Worm (Caenorhabditis elegans) whole organism, midembryonic: ENCODE data around the gene fmo-3.

Source experiments
- T22C8.4 ChIP-seq: fragments of 200-800 bp; sonication (Bioruptor generic); IDR thresholded peaks from 2 replicates; pipeline ENCODE4 v1.3.6; 2022; ENCODE audit warnings: missing genetic modification characterization, missing compliant biosample characterization
- cog-1 ChIP-seq: sonication (generic microtip); optimal IDR thresholded peaks from 2 replicates; lab custom pipeline; 2016; ENCODE audit warnings: missing genetic modification characterization, missing compliant biosample characterization
- flt-1 ChIP-seq: fragments of 200-800 bp; sonication (Bioruptor generic); IDR thresholded peaks from 2 replicates; pipeline ENCODE4 v1.3.6; 2022; ENCODE audit warnings: missing genetic modification characterization, missing compliant biosample characterization
- klf-2 ChIP-seq: fragments of 200-800 bp; sonication (Bioruptor generic); conservative IDR thresholded peaks from 2 replicates; pipeline ENCODE4 v1.3.6; 2022; ENCODE audit warnings: missing genetic modification reagents, missing genetic modification characterization, missing compliant biosample characterization
- med-1 ChIP-seq: sonication (generic microtip); optimal IDR thresholded peaks from 2 replicates; lab custom pipeline; 2017; ENCODE audit warnings: missing genetic modification characterization, mild to moderate bottlenecking, missing compliant biosample characterization, antibody characterized with exemption, missing genetic modification reagents; ENCODE audit not compliant: insufficient read depth
- ref-1 ChIP-seq: fragments of 200-800 bp; sonication (Bioruptor generic); conservative IDR thresholded peaks from 2 replicates; pipeline ENCODE4 v1.3.6; 2022; ENCODE audit warnings: missing genetic modification reagents, missing genetic modification characterization, missing compliant biosample characterization
- tab-1 ChIP-seq: fragments of 200-800 bp; sonication (Bioruptor generic); IDR thresholded peaks from 2 replicates; pipeline ENCODE4 v1.3.6; 2022; ENCODE audit warnings: missing genetic modification characterization, missing compliant biosample characterization
- ztf-23 ChIP-seq: fragments of 200-800 bp; sonication (Bioruptor generic); IDR thresholded peaks from 2 replicates; pipeline ENCODE4 v1.3.6; 2022; ENCODE audit warnings: missing genetic modification reagents, missing genetic modification characterization, missing compliant biosample characterization
- ztf-29 ChIP-seq: fragments of 200-800 bp; sonication (Bioruptor generic); IDR thresholded peaks from 2 replicates; pipeline ENCODE4 v1.3.6; 2022; ENCODE audit warnings: missing genetic modification reagents, missing genetic modification characterization, missing compliant biosample characterization

fmo-3 gene

DNA sequence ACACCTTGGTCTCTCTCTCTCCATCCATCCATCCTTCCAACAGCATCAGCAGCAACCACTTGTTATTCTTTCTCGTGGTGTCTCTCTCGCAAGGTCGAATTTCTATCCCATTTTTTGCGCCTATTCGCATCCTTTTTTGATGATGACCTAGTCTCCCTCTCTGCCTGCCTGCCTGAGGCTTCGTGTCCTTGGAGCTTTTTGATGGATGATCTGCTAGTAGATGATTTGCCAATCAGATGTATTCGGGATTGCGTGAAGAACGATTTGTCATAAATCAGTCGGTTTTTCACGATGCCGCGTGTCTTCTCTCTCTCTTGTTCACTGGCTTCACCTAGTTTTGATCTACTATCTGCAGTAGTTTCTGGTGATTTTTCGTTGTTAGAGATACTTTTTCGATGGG, 33.2 kb upstream of the fmo-3 start:
- 0 out of 2 replicates have a peak, but pooled peaks have one; percentile 16 for TF ChIP-seq ztf-29 (GFP tag; lab: Robert Waterston, UW)
- TF ChIP-seq ref-1: no peak

DNA sequence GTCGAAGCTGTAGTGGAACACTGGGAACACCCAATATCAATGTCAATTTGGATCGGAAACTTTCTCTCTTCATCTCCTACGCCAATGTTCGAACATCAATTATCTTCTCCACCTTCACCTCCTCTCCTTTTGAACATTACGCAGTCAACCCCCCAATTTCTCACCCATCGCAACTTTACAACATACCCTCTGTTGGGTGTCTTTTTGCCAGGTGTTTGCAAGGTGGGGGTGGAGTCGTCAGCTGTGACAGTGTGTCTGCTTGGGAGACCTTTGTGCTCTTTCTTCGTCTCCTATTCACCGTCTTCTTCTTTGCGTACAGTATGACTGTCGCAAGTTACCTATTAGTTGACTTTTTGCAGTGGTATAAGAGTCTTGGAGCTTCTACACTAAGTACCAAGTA, 27.8 kb upstream of the fmo-3 start:
- TF ChIP-seq klf-2 (GFP tag; lab: Robert Waterston, UW) (no peak), med-1 (no peak), tab-1 (GFP tag; lab: Robert Waterston, UW) (no peak), cog-1 (tag; lab: Kevin White, UChicago) (no peak), ref-1 (no peak), ztf-23 (GFP tag; lab: Robert Waterston, UW) (no peak)

DNA sequence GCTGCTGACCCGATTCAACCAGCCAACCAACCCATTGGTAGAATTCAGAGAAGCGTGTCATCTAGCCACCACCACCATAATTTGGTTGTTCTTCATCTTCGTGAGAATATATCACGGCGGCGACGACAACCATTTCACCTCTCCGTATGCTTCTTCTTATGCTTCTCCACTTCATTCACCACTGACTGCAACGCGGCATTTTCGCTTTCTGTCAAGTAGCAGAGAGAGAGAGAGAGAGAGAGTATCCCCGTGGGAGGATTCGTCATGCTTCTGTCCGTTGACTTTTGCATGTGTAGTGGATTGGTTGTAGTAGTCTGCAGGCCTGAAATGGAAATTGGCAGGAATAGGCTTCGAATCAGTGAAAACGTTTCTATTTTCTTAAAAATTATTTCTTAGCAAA, 22.6 kb upstream of the fmo-3 start:
- no peak for TF ChIP-seq T22C8.4 (GFP tag; lab: Robert Waterston, UW)
- TF ChIP-seq ztf-29 (GFP tag; lab: Robert Waterston, UW): no peak
- no peak for TF ChIP-seq klf-2 (GFP tag; lab: Robert Waterston, UW)
- TF ChIP-seq med-1: no peak
- no peak for TF ChIP-seq ztf-23 (GFP tag; lab: Robert Waterston, UW)
- no peak for TF ChIP-seq ref-1
- TF ChIP-seq cog-1 (tag; lab: Kevin White, UChicago): no peak
- no peak for TF ChIP-seq flt-1
- TF ChIP-seq tab-1 (GFP tag; lab: Robert Waterston, UW): no peak

DNA sequence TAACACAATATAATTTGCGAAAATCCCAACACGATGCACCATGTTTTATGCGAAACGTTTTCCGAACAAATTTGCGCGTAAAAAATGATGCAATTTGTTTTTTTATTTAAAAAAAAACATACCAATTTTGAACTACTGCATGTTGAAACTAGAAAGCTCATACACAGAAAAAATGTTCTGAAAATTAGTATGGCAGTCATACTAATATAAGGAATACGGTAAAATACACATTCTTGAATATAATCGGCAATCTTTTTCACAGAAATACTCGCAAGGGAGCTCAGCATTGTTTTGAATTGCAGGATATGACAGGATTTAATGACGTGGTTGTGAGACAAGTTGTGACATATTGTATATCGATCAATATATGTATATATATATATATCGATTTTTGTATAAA, 15.5 kb upstream of the fmo-3 start, which contains the start of gene Y39A1A.16:
TSS of gene Y39A1A.16 (plus strand) at position 301 of the 400 bp plus-strand sequence.
- TF ChIP-seq T22C8.4 (GFP tag; lab: Robert Waterston, UW) (no peak), ztf-29 (GFP tag; lab: Robert Waterston, UW) (no peak), flt-1 (no peak), cog-1 (tag; lab: Kevin White, UChicago) (no peak), med-1 (no peak), ztf-23 (GFP tag; lab: Robert Waterston, UW) (no peak), tab-1 (GFP tag; lab: Robert Waterston, UW) (no peak), klf-2 (GFP tag; lab: Robert Waterston, UW) (no peak), ref-1 (no peak)

DNA sequence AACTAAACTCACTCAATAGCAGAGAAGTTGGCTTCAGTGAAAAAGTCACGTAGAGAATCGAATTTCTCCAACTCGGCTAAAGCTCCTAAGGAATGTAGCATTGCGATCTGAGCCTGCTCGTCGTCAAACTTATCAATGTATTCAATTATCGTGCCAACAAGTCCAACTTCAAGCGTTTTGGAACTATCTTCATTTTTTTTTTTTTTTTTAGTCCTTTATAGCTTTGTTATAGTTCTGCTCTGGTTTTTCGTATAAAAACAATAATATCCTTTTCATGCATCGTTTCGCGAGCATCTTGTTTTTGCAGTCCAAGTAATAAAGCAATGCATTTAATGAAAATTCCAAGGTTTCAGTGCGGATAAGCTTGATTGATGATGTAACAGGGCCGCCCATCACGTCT, 5.4 kb upstream of the fmo-3 start, which contains the start of gene Y39A1A.31:
TSS of gene Y39A1A.31 (minus strand) at position 101 of the 400 bp plus-strand sequence.
- TF ChIP-seq ztf-23 (GFP tag; lab: Robert Waterston, UW): no peak
- TF ChIP-seq flt-1: no peak
- TF ChIP-seq tab-1 (GFP tag; lab: Robert Waterston, UW): no peak
- TF ChIP-seq cog-1 (tag; lab: Kevin White, UChicago): no peak
- TF ChIP-seq ref-1: no peak
- TF ChIP-seq T22C8.4 (GFP tag; lab: Robert Waterston, UW): no peak
- no peak for TF ChIP-seq ztf-29 (GFP tag; lab: Robert Waterston, UW)
- no peak for TF ChIP-seq klf-2 (GFP tag; lab: Robert Waterston, UW)
- TF ChIP-seq med-1: no peak

DNA sequence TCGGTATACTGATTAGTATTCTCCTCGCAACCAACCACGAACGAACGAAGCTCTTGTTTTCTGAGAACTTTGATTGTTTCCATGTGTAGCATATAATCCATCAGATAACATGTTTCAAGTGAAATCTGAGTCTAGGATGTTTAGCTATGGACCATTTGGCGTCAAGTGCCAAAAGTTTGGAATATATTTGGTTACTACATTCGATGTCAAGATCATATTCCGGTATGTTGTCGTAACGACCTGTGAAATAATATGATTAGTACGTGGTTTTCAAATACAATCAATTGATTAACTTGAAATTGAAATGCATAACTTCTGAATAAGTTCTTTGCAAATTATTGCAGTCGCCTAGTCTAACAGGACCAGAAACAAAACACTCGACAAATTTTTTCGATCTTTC, 3.5 kb upstream of the fmo-3 start, which contains the start of gene Y39A1A.17:
TSS of gene Y39A1A.17 (minus strand) at position 101 of the 400 bp plus-strand sequence.
- TF ChIP-seq med-1 (no peak), cog-1 (tag; lab: Kevin White, UChicago) (no peak), flt-1 (no peak), ref-1 (no peak), tab-1 (GFP tag; lab: Robert Waterston, UW) (no peak), T22C8.4 (GFP tag; lab: Robert Waterston, UW) (no peak), klf-2 (GFP tag; lab: Robert Waterston, UW) (no peak), ztf-23 (GFP tag; lab: Robert Waterston, UW) (no peak)

DNA sequence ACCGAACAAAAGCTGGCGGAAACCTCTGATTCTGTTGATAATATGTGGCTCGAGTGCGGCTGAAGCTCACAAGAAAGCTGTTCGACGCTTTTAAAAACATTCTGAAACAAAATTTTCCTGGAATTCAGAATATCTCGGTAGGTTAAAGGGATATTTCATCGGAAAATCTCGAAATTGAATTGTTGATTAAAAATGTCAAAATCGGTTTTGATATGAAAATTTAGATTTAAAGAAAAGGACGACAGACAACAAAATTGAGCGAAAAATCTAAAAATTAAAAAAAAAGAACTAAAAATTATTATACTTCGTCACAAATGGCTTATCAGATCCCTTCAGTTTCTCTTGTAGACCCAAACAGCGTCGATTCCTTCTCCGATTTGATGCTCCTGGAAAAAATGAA, 6.0 kb downstream of the fmo-3 start, which contains the start of gene Y39A1A.20:
TSS of gene Y39A1A.20 (minus strand) at position 101 of the 400 bp plus-strand sequence.
- no peak for TF ChIP-seq ref-1
- no peak for TF ChIP-seq flt-1
- no peak for TF ChIP-seq med-1
- no peak for TF ChIP-seq klf-2 (GFP tag; lab: Robert Waterston, UW)
- TF ChIP-seq ztf-23 (GFP tag; lab: Robert Waterston, UW): no peak
- no peak for TF ChIP-seq cog-1 (tag; lab: Kevin White, UChicago)
- TF ChIP-seq T22C8.4 (GFP tag; lab: Robert Waterston, UW): no peak
- no peak for TF ChIP-seq ztf-29 (GFP tag; lab: Robert Waterston, UW)
- TF ChIP-seq tab-1 (GFP tag; lab: Robert Waterston, UW): no peak

DNA sequence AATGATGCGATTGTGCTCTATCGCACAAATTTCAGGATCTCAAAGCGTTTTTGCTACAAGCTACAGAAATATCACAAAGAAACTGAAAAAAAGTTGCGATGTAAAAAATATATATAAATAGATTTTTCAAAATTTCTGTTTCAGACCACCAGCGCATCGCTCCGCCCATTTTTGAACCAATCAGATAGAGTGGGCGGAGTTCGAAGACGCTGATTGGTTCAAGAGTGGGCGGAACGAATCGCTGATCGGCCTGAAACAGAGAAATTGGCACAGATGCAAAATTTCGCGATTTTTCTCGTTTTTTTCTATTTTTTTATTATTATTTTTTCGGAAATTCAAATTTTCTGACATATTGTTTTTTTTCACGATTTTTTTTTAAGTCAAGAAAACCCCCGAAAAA, 8.3 kb downstream of the fmo-3 start:
- TF ChIP-seq T22C8.4 (GFP tag; lab: Robert Waterston, UW): no peak
- TF ChIP-seq klf-2 (GFP tag; lab: Robert Waterston, UW): no peak
- no peak for TF ChIP-seq ztf-29 (GFP tag; lab: Robert Waterston, UW)
- no peak for TF ChIP-seq ztf-23 (GFP tag; lab: Robert Waterston, UW)

DNA sequence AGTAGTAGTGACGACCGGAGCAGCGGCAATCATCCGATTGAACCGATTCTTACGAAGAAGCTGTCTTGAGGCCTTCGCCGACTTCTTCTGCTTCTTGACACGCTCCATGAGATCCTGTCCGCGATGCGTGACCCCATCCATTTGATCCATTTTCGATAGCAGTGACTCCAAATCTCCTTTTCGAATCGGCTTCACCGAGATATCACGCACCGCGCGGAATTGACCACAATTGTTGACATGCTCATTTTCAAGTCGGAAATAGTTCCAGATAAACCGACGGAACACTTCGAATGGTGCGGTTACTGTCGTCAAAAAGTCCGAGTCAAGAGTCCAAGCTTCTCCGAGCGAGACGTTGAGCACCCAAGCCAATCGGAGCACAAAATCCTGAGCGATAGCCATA, 9.4 kb downstream of the fmo-3 start:
- TF ChIP-seq flt-1 (no peak), ref-1 (no peak), T22C8.4 (GFP tag; lab: Robert Waterston, UW) (no peak), tab-1 (GFP tag; lab: Robert Waterston, UW) (no peak), cog-1 (tag; lab: Kevin White, UChicago) (no peak), klf-2 (GFP tag; lab: Robert Waterston, UW) (no peak)

DNA sequence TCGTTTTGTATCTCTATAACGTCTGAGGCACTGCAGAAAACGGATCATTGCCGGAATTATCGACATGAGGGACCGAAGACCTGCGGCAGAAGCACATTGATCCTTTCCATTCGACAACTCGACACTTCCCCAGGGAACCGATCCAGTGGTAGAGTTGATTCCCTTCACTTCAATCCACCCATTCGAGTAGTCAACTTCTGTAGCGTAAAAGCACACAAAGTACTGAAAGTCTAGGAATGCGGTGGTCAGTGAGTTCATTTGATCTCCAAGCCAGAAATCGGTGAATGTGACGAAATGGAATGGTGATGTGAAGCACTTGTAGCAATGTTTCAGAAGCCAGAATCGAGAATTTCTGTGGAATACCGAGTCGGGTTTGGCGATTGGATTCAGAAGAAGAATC, 10.0 kb downstream of the fmo-3 start:
- TF ChIP-seq klf-2 (GFP tag; lab: Robert Waterston, UW) (no peak), tab-1 (GFP tag; lab: Robert Waterston, UW) (no peak), T22C8.4 (GFP tag; lab: Robert Waterston, UW) (no peak), cog-1 (tag; lab: Kevin White, UChicago) (no peak), med-1 (no peak), ztf-23 (GFP tag; lab: Robert Waterston, UW) (no peak), ztf-29 (GFP tag; lab: Robert Waterston, UW) (no peak), ref-1 (no peak), flt-1 (no peak)
